Fruit fly (Drosophila melanogaster) whole organism, wandering third instar larva: ENCODE measurements around the gene CG4328.

ENCODE experiments used
- CG32264 ChIP-seq: fragments of 200-800 bp; sonication (Bioruptor generic); optimal IDR thresholded peaks from 2 replicates; lab custom pipeline; 2016; ENCODE audit warnings: missing biosample characterization, missing genetic modification characterization
- CG9705 ChIP-seq: fragments of 200-800 bp; sonication (Bioruptor generic); optimal IDR thresholded peaks from 2 replicates; lab custom pipeline; 2018; ENCODE audit warnings: missing biosample characterization, mild to moderate bottlenecking, missing genetic modification characterization
- CrebA ChIP-seq: fragments of 200-800 bp; sonication (Bioruptor generic); optimal IDR thresholded peaks from 2 replicates; lab custom pipeline; 2016; ENCODE audit warnings: missing biosample characterization, mild to moderate bottlenecking, missing genetic modification characterization, borderline replicate concordance
- Dfd ChIP-seq: fragments of >200 bp; optimal IDR thresholded peaks from 2 replicates; lab custom pipeline; 2017; ENCODE audit warnings: missing biosample characterization, missing genetic modification characterization
- Dif ChIP-seq: fragments of 200-275, 200-300 bp; sonication (Bioruptor generic); optimal IDR thresholded peaks from 2 replicates; lab custom pipeline; 2018; ENCODE audit warnings: missing biosample characterization, missing genetic modification characterization; ENCODE audit not compliant: partially characterized antibody
- GATAd ChIP-seq: sonication (Bioruptor generic); optimal IDR thresholded peaks from 2 replicates; lab custom pipeline; 2016; ENCODE audit warnings: missing biosample characterization, missing genetic modification characterization
- Hnf4 ChIP-seq: fragments of 200-800 bp; sonication (Bioruptor generic); optimal IDR thresholded peaks from 2 replicates; lab custom pipeline; 2016; ENCODE audit warnings: missing biosample characterization, mild to moderate bottlenecking, missing genetic modification characterization
- Hr78 ChIP-seq: fragments of >200 bp; optimal IDR thresholded peaks from 2 replicates; lab custom pipeline; 2017; ENCODE audit warnings: missing biosample characterization, missing genetic modification characterization
- Hr83 ChIP-seq: fragments of 200-300 bp; sonication (Bioruptor generic); optimal IDR thresholded peaks from 2 replicates; lab custom pipeline; 2016; ENCODE audit warnings: missing biosample characterization, mild to moderate bottlenecking, missing genetic modification characterization, moderate library complexity; ENCODE audit not compliant: poor library complexity, severe bottlenecking
- Jra ChIP-seq: sonication (Bioruptor generic); optimal IDR thresholded peaks from 2 replicates; lab custom pipeline; 2016; ENCODE audit warnings: missing biosample characterization, missing genetic modification characterization
- Mio ChIP-seq: sonication (Bioruptor generic); optimal IDR thresholded peaks from 2 replicates; lab custom pipeline; 2016; ENCODE audit warnings: missing biosample characterization, missing genetic modification characterization
- N ChIP-seq: fragments of >200 bp; optimal IDR thresholded peaks from 2 replicates; lab custom pipeline; 2018; ENCODE audit warnings: missing biosample characterization, missing external identifiers, missing genetic modification characterization
- OdsH ChIP-seq: fragments of 200-800 bp; sonication (Bioruptor generic); optimal IDR thresholded peaks from 2 replicates; lab custom pipeline; 2016; ENCODE audit warnings: missing biosample characterization, mild to moderate bottlenecking, missing genetic modification characterization
- Sp1 ChIP-seq: fragments of 200-800 bp; sonication (Bioruptor generic); optimal IDR thresholded peaks from 3 replicates; lab custom pipeline; 2019; ENCODE audit warnings: missing biosample characterization, mild to moderate bottlenecking, missing genetic modification characterization, moderate library complexity
- br ChIP-seq: fragments of 200-800 bp; sonication (Bioruptor generic); optimal IDR thresholded peaks from 2 replicates; lab custom pipeline; 2016; ENCODE audit warnings: missing biosample characterization, missing genetic modification characterization
- brk ChIP-seq: fragments of 200-800 bp; sonication (Bioruptor generic); optimal IDR thresholded peaks from 2 replicates; lab custom pipeline; 2016; ENCODE audit warnings: missing biosample characterization, mild to moderate bottlenecking, missing genetic modification characterization
- dmrt93B ChIP-seq: fragments of 200-800 bp; sonication (Bioruptor generic); optimal IDR thresholded peaks from 2 replicates; lab custom pipeline; 2018; ENCODE audit warnings: missing biosample characterization, mild to moderate bottlenecking, missing genetic modification characterization
- dsf ChIP-seq: sonication (Bioruptor generic); optimal IDR thresholded peaks from 2 replicates; lab custom pipeline; 2016; ENCODE audit warnings: missing biosample characterization, missing genetic modification characterization, borderline replicate concordance
- ey ChIP-seq: fragments of 200-800 bp; sonication (Bioruptor generic); optimal IDR thresholded peaks from 2 replicates; lab custom pipeline; 2016; ENCODE audit warnings: missing biosample characterization, missing genetic modification characterization
- foxo ChIP-seq, 2 experiments: fragments of 200-800 bp; sonication (Bioruptor generic); optimal IDR thresholded peaks; 2 replicates in 1 of 2; 3 replicates in 1 of 2; lab custom pipeline; 2016 to 2017; ENCODE audit warnings: missing biosample characterization in 2 of 2, missing genetic modification characterization in 2 of 2
- fru ChIP-seq: fragments of 200-800 bp; sonication (Bioruptor generic); optimal IDR thresholded peaks from 3 replicates; lab custom pipeline; 2016; ENCODE audit warnings: missing biosample characterization, mild to moderate bottlenecking, missing genetic modification characterization
- jim ChIP-seq: fragments of 175-275, 200-325 bp; sonication (Bioruptor generic); optimal IDR thresholded peaks from 2 replicates; lab custom pipeline; 2016; ENCODE audit warnings: missing biosample characterization, mild to moderate bottlenecking, missing genetic modification characterization
- lola ChIP-seq: fragments of >200 bp; optimal IDR thresholded peaks from 2 replicates; lab custom pipeline; 2017; ENCODE audit warnings: missing biosample characterization, missing genetic modification characterization
- psq ChIP-seq: fragments of 200-800 bp; sonication (Bioruptor generic); optimal IDR thresholded peaks from 3 replicates; lab custom pipeline; 2017; ENCODE audit warnings: missing biosample characterization, mild to moderate bottlenecking, missing genetic modification characterization, moderate library complexity
- rgr ChIP-seq: fragments of 200-800 bp; sonication (Bioruptor generic); optimal IDR thresholded peaks from 3 replicates; lab custom pipeline; 2016; ENCODE audit warnings: missing biosample characterization, mild to moderate bottlenecking, missing genetic modification characterization
- sage ChIP-seq: fragments of 200-800 bp; sonication (Bioruptor generic); optimal IDR thresholded peaks from 2 replicates; lab custom pipeline; 2016; ENCODE audit warnings: missing biosample characterization, mild to moderate bottlenecking, missing genetic modification characterization
- sv ChIP-seq: fragments of 200-800 bp; sonication (Bioruptor generic); optimal IDR thresholded peaks from 3 replicates; lab custom pipeline; 2016; ENCODE audit warnings: missing biosample characterization, missing genetic modification characterization
- tai ChIP-seq: sonication (Bioruptor generic); optimal IDR thresholded peaks from 2 replicates; lab custom pipeline; 2016; ENCODE audit warnings: missing biosample characterization, missing genetic modification characterization

CG4328 gene

DNA sequence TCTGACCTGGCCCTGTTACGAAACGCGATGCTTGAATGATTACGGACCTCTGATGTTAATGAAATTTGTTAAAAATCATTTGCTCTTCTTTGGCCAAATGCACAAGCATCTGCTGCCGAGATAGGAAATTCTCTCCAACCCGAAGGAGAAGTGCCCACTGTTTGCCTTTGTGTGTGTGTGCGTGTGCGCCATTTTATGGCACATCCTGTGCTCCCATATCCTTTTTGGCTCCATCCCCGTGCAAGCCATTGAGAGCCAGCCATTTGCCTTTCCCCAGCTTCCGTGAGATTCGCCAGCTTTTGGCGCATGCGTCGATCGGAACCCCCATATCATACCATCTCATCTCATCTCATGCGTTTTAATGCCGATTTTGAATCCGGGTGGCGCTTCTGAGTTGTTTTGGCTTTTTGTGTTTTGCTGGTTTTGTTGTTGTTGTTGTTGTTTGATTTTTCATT is at the start of gene CG4328:
Gene CG4328 (minus strand): TSS at position 51 of the 455 bp plus-strand sequence.
- TF ChIP-seq Sp1 (GFP tag; lab: Kevin White, UChicago) (no peak), psq (GFP tag; lab: Kevin White, UChicago) (no peak), CG9705 (GFP tag; lab: Kevin White, UChicago) (no peak)
- TF ChIP-seq, all 38 proteins: peak for 0

dm6 chr3L:12336339-12336738 is 40.4 kb upstream of the CG4328 start, which contains the start of gene CG10418:
CG10418 (plus strand) TSS chr3L:12336676.
- peak; percentile 55 for TF ChIP-seq tai (GFP tag; lab: Kevin White, UChicago)
- no peak for TF ChIP-seq Sp1 (GFP tag; lab: Kevin White, UChicago)
- TF ChIP-seq br (GFP tag; lab: Kevin White, UChicago), result no peak
- no peak for TF ChIP-seq GATAd
- TF ChIP-seq Mio (GFP tag; lab: Kevin White, UChicago), result no peak
- TF ChIP-seq Hnf4, result no peak
- TF ChIP-seq CrebA (GFP tag; lab: Kevin White, UChicago), result no peak
- peak; percentile 15 for TF ChIP-seq sv (GFP tag; lab: Kevin White, UChicago)
- no peak for TF ChIP-seq rgr
- peak in 1 of 2 experiments; percentile 28 for TF ChIP-seq foxo (GFP tag; optimal IDR thresholded peaks at IDR 0.05; lab: Kevin White, UChicago)
- TF ChIP-seq Hr83, result no peak
- TF ChIP-seq ey (GFP tag; lab: Kevin White, UChicago), result no peak
- no peak for TF ChIP-seq Jra (GFP tag; lab: Kevin White, UChicago)
- TF ChIP-seq Dif, result peak; percentile 23
- TF ChIP-seq jim, result no peak
- TF ChIP-seq dsf, result no peak

dm6 chr3L:12329549-12329948 is 33.6 kb upstream of the CG4328 start:
- TF ChIP-seq psq (GFP tag; lab: Kevin White, UChicago), result no peak
- peak; percentile 91 for TF ChIP-seq Dfd (GFP tag; lab: Kevin White, UChicago)
- TF ChIP-seq, all 38 proteins: peak for 1

dm6 chr3L:12328781-12329282 is 32.9 kb upstream of the CG4328 start, which contains the start of gene Lmx1a:
Lmx1a (plus strand) TSS chr3L:12329232.
- no peak for TF ChIP-seq CG9705 (GFP tag; lab: Kevin White, UChicago)
- TF ChIP-seq GATAd, result no peak
- TF ChIP-seq, all 38 proteins: peak for 0

DNA sequence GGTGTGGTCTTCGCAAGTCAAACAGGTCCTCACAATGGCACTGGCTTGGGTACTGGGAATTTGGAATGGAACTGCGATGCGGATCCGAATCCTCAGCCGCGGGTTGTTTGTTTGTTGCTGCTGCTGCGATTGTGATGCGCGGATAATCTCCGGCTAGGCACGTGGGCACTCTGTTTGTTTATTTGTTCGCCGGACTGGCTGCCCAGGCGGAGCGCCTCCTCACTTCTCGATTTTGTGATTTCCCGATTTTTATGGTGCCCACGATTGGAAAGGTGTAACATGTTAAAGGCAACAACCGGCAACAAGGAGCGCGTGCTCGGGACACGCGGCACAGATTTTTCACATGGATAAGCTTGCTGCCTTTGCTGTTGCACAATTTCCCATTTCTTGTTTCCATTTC is 23.9 kb upstream of the CG4328 start:
- no peak for TF ChIP-seq lola
- no peak for TF ChIP-seq rgr
- TF ChIP-seq CG32264 (GFP tag; lab: Kevin White, UChicago), result no peak
- TF ChIP-seq, all 38 proteins: peak for 0

DNA sequence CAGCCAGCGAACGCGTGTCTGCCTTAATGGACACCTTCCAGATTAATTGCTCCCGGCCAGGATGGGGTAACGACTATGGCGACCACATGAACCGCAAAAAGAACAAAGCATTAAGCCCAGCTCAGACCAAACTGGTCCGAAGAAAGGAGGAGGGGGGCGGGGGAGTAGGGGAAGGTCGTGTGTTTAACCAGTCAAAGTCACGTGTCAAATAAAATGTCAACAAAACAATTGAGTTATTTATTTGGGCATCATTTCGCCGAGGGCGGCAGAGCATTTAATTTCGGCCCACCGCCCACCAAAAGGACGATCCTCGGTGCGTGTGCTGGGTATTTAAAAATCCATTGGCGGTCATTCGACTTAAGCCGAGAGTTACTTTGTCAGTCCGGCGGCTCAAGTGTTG is 17.4 kb upstream of the CG4328 start:
- TF ChIP-seq lola, result no peak
- no peak for TF ChIP-seq Hnf4
- TF ChIP-seq Hr83, result no peak
- TF ChIP-seq psq (GFP tag; lab: Kevin White, UChicago), result no peak
- TF ChIP-seq OdsH (GFP tag; lab: Kevin White, UChicago), result no peak
- no peak for TF ChIP-seq tai (GFP tag; lab: Kevin White, UChicago)
- no peak for TF ChIP-seq sage
- TF ChIP-seq N (GFP tag; lab: Kevin White, UChicago), result no peak
- TF ChIP-seq dmrt93B (GFP tag; lab: Kevin White, UChicago), result no peak
- no peak for TF ChIP-seq ey (GFP tag; lab: Kevin White, UChicago)
- TF ChIP-seq Mio (GFP tag; lab: Kevin White, UChicago), result no peak
- TF ChIP-seq Hr78 (GFP tag; lab: Kevin White, UChicago), result no peak

DNA sequence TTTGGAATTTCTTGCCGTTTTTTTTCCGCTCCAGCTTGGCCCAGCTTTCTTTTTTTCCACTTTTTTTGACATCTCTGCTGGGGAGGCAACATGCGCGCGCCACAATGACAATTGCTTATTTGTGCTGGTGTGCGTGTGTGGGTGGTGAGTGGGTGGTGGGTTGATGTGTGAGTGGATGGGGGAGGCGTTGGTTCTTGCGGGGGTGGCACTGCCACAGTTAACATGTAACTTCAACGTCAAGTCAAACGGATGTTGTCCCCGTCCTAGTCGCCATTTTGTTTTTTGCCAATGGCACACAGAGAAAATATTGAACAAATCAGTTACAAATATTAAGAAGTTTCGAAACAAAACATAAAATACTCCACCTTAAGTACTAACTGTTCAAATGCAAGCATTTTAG is 14.6 kb upstream of the CG4328 start, which contains the start of gene CG44355:
Gene CG44355 (plus strand): TSS at position 301 of the 400 bp plus-strand sequence.
- no peak for TF ChIP-seq OdsH (GFP tag; lab: Kevin White, UChicago)
- no peak for TF ChIP-seq N (GFP tag; lab: Kevin White, UChicago)
- no peak for TF ChIP-seq Sp1 (GFP tag; lab: Kevin White, UChicago)
- no peak for TF ChIP-seq sage
- TF ChIP-seq ey (GFP tag; lab: Kevin White, UChicago), result no peak
- TF ChIP-seq brk (GFP tag; lab: Kevin White, UChicago), result no peak
- TF ChIP-seq lola, result no peak
- no peak for TF ChIP-seq psq (GFP tag; lab: Kevin White, UChicago)
- TF ChIP-seq CG9705 (GFP tag; lab: Kevin White, UChicago), result no peak
- TF ChIP-seq fru, result no peak
- no peak for TF ChIP-seq Hnf4
